Fruit fly (Drosophila melanogaster): ENCODE measurements around the gene Or67a.
A peak's percentile ranks its signal among the peaks of the same experiment; 100 is the strongest.

The Or67a gene

DNA sequence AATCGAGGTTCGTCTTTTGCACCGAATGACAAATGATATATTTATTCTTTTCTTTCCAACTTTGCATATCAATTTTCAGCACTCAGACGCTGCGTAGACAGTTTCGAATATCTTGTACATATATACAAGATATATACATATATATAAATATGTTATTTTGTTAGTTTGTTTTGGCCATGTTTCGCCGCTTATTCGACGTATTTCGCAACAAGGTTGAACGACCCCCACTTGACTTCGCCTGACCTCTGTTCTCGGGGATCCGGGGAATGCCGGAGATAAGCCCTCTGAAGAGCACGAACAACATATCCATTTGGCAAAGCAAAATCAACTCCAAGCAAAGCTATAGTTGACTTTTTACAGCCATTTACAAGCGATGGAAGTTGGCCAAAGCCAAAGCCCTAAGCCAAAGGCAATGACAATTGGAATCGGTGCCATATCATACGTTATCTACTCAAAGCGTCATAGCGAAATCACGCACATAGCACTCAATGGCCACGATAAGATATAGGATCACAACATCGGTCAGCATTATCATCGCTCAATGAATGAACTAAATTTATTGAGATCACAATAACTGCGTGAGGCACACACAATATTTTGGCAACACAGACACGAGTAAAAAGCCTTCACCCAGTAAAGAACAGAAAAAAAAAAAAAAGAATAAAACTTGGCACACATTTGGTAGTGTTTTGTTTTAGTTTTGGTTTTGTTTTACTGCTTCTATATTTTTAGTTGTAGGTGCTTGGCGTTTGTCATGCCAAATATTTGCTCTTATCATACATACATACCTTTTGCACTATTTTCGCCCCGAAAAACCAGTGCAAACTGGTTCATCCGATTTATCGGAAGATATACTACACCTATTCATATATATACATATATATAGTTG lies 28.7 kb upstream of the Or67a start:
- TF ChIP-seq Rel (GFP tag; optimal IDR thresholded peaks at IDR 0.05) (no peak), Rel (tag; optimal IDR thresholded peaks at IDR 0.05) (peak; percentile 80), jim (GFP tag; optimal IDR thresholded peaks at IDR 0.05) (no peak), Dif (GFP tag; optimal IDR thresholded peaks at IDR 0.05; ENCODE audit: partially characterized antibody) (no peak), sv (GFP tag; optimal IDR thresholded peaks at IDR 0.05) (no peak)

DNA sequence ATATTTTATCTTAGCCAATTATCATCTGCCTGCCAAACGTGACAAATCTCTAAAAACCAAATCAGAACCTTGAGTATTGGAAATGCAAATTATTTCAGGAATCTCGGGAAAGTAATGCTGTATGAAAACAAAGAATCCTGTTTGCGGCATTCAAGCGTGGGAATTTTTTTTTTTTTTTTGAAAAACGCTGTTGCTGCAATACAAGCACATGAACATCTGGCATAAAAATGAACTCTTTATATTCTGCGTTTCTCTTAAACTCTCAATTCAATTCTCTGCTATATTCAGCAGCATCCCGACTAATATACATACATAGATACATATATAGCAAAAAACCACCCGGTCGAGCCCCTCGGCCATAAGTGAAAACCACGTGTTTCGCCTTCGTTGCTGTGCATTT lies 27.6 kb upstream of the Or67a start:
- TF ChIP-seq dl (GFP tag; optimal IDR thresholded peaks at IDR 0.05; ENCODE audit: insufficient read depth in 1 of 2, partially characterized antibody in 2 of 2) (no peak), woc (GFP tag; optimal IDR thresholded peaks at IDR 0.05) (no peak), GATAd (GFP tag; optimal IDR thresholded peaks at IDR 0.05) (no peak), Jra (GFP tag; optimal IDR thresholded peaks at IDR 0.05) (no peak), ey (GFP tag; optimal IDR thresholded peaks at IDR 0.05) (no peak), Hnf4 (GFP tag; optimal IDR thresholded peaks at IDR 0.05) (no peak), CG9705 (GFP tag; optimal IDR thresholded peaks at IDR 0.05) (no peak), Mio (GFP tag; optimal IDR thresholded peaks at IDR 0.05) (no peak), psq (GFP tag; optimal IDR thresholded peaks at IDR 0.05) (no peak)

DNA sequence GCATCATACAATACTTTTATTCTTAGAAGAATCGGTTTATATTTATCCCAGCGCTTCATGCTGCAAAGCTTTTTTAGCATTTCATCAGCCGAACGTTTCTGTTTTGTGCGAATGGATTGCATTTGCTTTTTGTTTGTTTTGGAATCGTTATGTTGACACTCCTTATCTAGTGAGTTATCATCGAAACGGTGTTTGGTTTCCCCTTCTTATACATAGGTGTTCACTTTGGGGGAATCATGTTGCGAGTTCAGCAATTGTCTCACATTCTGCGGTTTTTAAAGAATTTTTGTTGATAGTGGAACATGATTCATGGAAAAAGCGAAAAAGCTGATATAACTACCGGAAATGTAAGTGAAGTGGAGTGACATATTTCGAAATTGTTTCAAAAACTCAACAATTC lies 26.6 kb upstream of the Or67a start:
- TF ChIP-seq Mio (GFP tag; optimal IDR thresholded peaks at IDR 0.05) (no peak), CG32264 (GFP tag; optimal IDR thresholded peaks at IDR 0.05) (no peak), sage (GFP tag; optimal IDR thresholded peaks at IDR 0.05) (no peak), Abd-B (GFP tag; optimal IDR thresholded peaks at IDR 0.05) (no peak), woc (GFP tag; optimal IDR thresholded peaks at IDR 0.05) (no peak), brk (GFP tag; optimal IDR thresholded peaks at IDR 0.05) (no peak), HLH106 (tag; optimal IDR thresholded peaks at IDR 0.05) (no peak), Myc (optimal IDR thresholded peaks at IDR 0.05) (no peak), Sp1 (GFP tag; optimal IDR thresholded peaks at IDR 0.05) (no peak)

dm6 chr3L:9502856-9503255 lies 26.0 kb upstream of the Or67a start:
- TF ChIP-seq Myc (optimal IDR thresholded peaks at IDR 0.05) (no peak), psq (GFP tag; optimal IDR thresholded peaks at IDR 0.05) (no peak), ey (GFP tag; optimal IDR thresholded peaks at IDR 0.05) (no peak), usp (GFP tag; optimal IDR thresholded peaks at IDR 0.05) (no peak)

dm6 chr3L:9503552-9504317 lies 25.1 kb upstream of the Or67a start:
- TF ChIP-seq CG32264 (GFP tag; optimal IDR thresholded peaks at IDR 0.05) = no peak
- TF ChIP-seq fru (GFP tag; optimal IDR thresholded peaks at IDR 0.05) = peak; percentile 18
- no peak for TF ChIP-seq dmrt93B (GFP tag; optimal IDR thresholded peaks at IDR 0.05)
- TF ChIP-seq Hr78 (GFP tag; optimal IDR thresholded peaks at IDR 0.05) = no peak
- peak; percentile 52 for TF ChIP-seq h (GFP tag; optimal IDR thresholded peaks at IDR 0.05)
- TF ChIP-seq Myc (optimal IDR thresholded peaks at IDR 0.05) = no peak
- peak in 1 of 2 experiments; percentile 10 for TF ChIP-seq foxo (GFP tag; optimal IDR thresholded peaks at IDR 0.05)

DNA sequence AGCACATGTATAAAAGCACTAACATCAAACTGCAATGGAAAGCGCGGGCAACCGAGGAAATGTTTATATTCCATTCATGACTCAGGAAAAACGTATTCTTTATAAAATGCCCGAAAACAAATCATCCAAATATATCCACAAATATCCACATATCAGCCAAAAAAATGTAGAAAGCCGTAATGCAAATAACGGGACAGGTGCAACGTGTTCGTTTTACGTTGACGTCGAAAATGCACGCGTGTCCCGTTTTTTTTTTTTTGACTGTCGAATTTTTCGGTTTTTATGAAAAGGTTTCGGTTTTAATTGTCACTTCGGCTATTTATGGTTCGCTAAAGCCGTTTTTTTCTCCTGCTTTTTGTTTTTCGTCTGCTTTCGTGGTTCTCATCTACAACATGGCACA lies 24.3 kb upstream of the Or67a start:
- no peak for TF ChIP-seq Hr83 (GFP tag; optimal IDR thresholded peaks at IDR 0.05; ENCODE audit: poor library complexity, severe bottlenecking)
- TF ChIP-seq GATAd (GFP tag; optimal IDR thresholded peaks at IDR 0.05) = no peak
- TF ChIP-seq Mio (GFP tag; optimal IDR thresholded peaks at IDR 0.05) = no peak
- TF ChIP-seq N (GFP tag; optimal IDR thresholded peaks at IDR 0.05) = no peak
- no peak for TF ChIP-seq sage (GFP tag; optimal IDR thresholded peaks at IDR 0.05)
- TF ChIP-seq h (GFP tag; optimal IDR thresholded peaks at IDR 0.05) = no peak
- TF ChIP-seq woc (GFP tag; optimal IDR thresholded peaks at IDR 0.05) = no peak
- TF ChIP-seq tai (GFP tag; optimal IDR thresholded peaks at IDR 0.05) = no peak
- no peak for TF ChIP-seq Dfd (GFP tag; optimal IDR thresholded peaks at IDR 0.05)
- TF ChIP-seq psq (GFP tag; optimal IDR thresholded peaks at IDR 0.05) = no peak
- no peak for TF ChIP-seq HLH106 (tag; optimal IDR thresholded peaks at IDR 0.05)
- no peak for TF ChIP-seq CG32264 (GFP tag; optimal IDR thresholded peaks at IDR 0.05)
- TF ChIP-seq Jra (GFP tag; optimal IDR thresholded peaks at IDR 0.05) = no peak
- TF ChIP-seq Myc (optimal IDR thresholded peaks at IDR 0.05) = no peak
- no peak for TF ChIP-seq jim (GFP tag; optimal IDR thresholded peaks at IDR 0.05)
- no peak for TF ChIP-seq foxo (GFP tag; optimal IDR thresholded peaks at IDR 0.05)
